Worm (Caenorhabditis elegans): ENCODE data around the gene fbxc-52.

Gene fbxc-52

ce11 chrII:3680366-3680765, 36.7 kb upstream of the fbxc-52 start (continued):
- no peak for TF ChIP-seq F23B12.7 (tag; optimal IDR thresholded peaks at IDR 0.05; ENCODE audit: insufficient read depth)
- no peak for TF ChIP-seq pbrm-1 (GFP tag; IDR thresholded peaks at IDR 0.05)
- TF ChIP-seq ama-1 (optimal IDR thresholded peaks at IDR 0.05): no peak
- no peak for TF ChIP-seq ama-1 (GFP tag; optimal IDR thresholded peaks at IDR 0.05)
- TF ChIP-seq F52B5.7 (tag; optimal IDR thresholded peaks at IDR 0.05): no peak
- no peak for TF ChIP-seq rcor-1 (GFP tag; IDR thresholded peaks at IDR 0.05)
- no peak for TF ChIP-seq F57C9.4 (tag; optimal IDR thresholded peaks at IDR 0.05)
- no peak for TF ChIP-seq unc-130 (GFP tag; optimal IDR thresholded peaks at IDR 0.05)
- TF ChIP-seq nhr-80 (tag; optimal IDR thresholded peaks at IDR 0.05): no peak
- TF ChIP-seq snpc-3.4 (tag; optimal IDR thresholded peaks at IDR 0.05): no peak
- TF ChIP-seq ceh-100 (GFP tag; IDR thresholded peaks at IDR 0.05): no peak
- no peak for TF ChIP-seq lin-54 (GFP tag; optimal IDR thresholded peaks at IDR 0.05)
- TF ChIP-seq efl-1 (GFP tag; optimal IDR thresholded peaks at IDR 0.05): peak; percentile 75
- TF ChIP-seq madf-8 (GFP tag; conservative IDR thresholded peaks at IDR 0.05): peak; percentile 70
- TF ChIP-seq hmg-20 (GFP tag; IDR thresholded peaks at IDR 0.05): no peak
- TF ChIP-seq ceh-40 (GFP tag; IDR thresholded peaks at IDR 0.05): no peak

ce11 chrII:3681365-3682083, 35.5 kb upstream of the fbxc-52 start, which contains the start of gene F19B10.10:
TSS of gene F19B10.10 (minus strand) at chrII:3681415.
- TF ChIP-seq sdz-38 (tag; optimal IDR thresholded peaks at IDR 0.05): no peak
- TF ChIP-seq nhr-27 (tag; optimal IDR thresholded peaks at IDR 0.05): no peak
- no peak for TF ChIP-seq rcor-1 (GFP tag; IDR thresholded peaks at IDR 0.05)
- no peak for TF ChIP-seq ztf-18 (tag; optimal IDR thresholded peaks at IDR 0.05)
- no peak for TF ChIP-seq F39B2.1 (GFP tag; IDR thresholded peaks at IDR 0.05)
- TF ChIP-seq hsf-1 (GFP tag; IDR thresholded peaks at IDR 0.05): no peak
- TF ChIP-seq nhr-90 (tag; optimal IDR thresholded peaks at IDR 0.05): no peak
- TF ChIP-seq zfh-2 (GFP tag; conservative IDR thresholded peaks at IDR 0.05): no peak
- no peak for TF ChIP-seq zim-3 (tag; optimal IDR thresholded peaks at IDR 0.05)
- no peak for TF ChIP-seq B0019.2 (GFP tag; conservative IDR thresholded peaks at IDR 0.05)
- no peak for TF ChIP-seq ceh-91 (GFP tag; IDR thresholded peaks at IDR 0.05)
- no peak for TF ChIP-seq akir-1 (GFP tag; optimal IDR thresholded peaks at IDR 0.05)
- TF ChIP-seq bed-1 (GFP tag; IDR thresholded peaks at IDR 0.05): no peak
- TF ChIP-seq lsl-1 (GFP tag; optimal IDR thresholded peaks at IDR 0.05): no peak

- peak in 1 of 3 experiments; percentile 92 for TF ChIP-seq lin-35 (GFP tag; optimal IDR thresholded peaks at IDR 0.05)
- peak; percentile 66; the same call in 1 of the 2 replicates for TF ChIP-seq mcd-1 (GFP tag; IDR thresholded peaks at IDR 0.05)
- TF ChIP-seq akir-1 (GFP tag; optimal IDR thresholded peaks at IDR 0.05): no peak
- no peak for TF ChIP-seq lsy-27 (tag; optimal IDR thresholded peaks at IDR 0.05; ENCODE audit: borderline replicate concordance, insufficient read depth)
- peak; percentile 71; the same call in 1 of the 2 replicates for TF ChIP-seq nfyb-1 (GFP tag; IDR thresholded peaks at IDR 0.05)
- peak; percentile 61 for TF ChIP-seq nhr-80 (tag; optimal IDR thresholded peaks at IDR 0.05)
- TF ChIP-seq attf-5 (GFP tag; optimal IDR thresholded peaks at IDR 0.05): peak; percentile 66
- TF ChIP-seq athp-1 (tag; optimal IDR thresholded peaks at IDR 0.05): no peak
- TF ChIP-seq dpl-1 (GFP tag; optimal IDR thresholded peaks at IDR 0.05): peak; percentile 60
- TF ChIP-seq egrh-3 (GFP tag; IDR thresholded peaks at IDR 0.05): no peak
- peak; percentile 33 for TF ChIP-seq efl-1 (GFP tag; optimal IDR thresholded peaks at IDR 0.05)
- no peak for TF ChIP-seq ceh-27 (GFP tag; optimal IDR thresholded peaks at IDR 0.05)
- no peak for TF ChIP-seq let-526 (GFP tag; IDR thresholded peaks at IDR 0.05)
- TF ChIP-seq atf-7 (tag; optimal IDR thresholded peaks at IDR 0.05): no peak
- peak; percentile 37 for TF ChIP-seq tbp1 (GFP tag; optimal IDR thresholded peaks at IDR 0.05)
- TF ChIP-seq tbx-9 (tag; optimal IDR thresholded peaks at IDR 0.05; ENCODE audit: borderline replicate concordance): no peak
- TF ChIP-seq F23B12.7 (tag; optimal IDR thresholded peaks at IDR 0.05; ENCODE audit: insufficient read depth): peak; percentile 18
- 0 out of 2 replicates have a peak, but pooled peaks have one; percentile 31 for TF ChIP-seq Y53G8AR.9 (GFP tag; conservative IDR thresholded peaks at IDR 0.05)
- TF ChIP-seq lin-54 (GFP tag; optimal IDR thresholded peaks at IDR 0.05): peak; percentile 80
- TF ChIP-seq die-1 (tag; optimal IDR thresholded peaks at IDR 0.05): no peak
- no peak for TF ChIP-seq snpc-4 (GFP tag; optimal IDR thresholded peaks at IDR 0.05)
- TF ChIP-seq snpc-4 (tag; optimal IDR thresholded peaks at IDR 0.05): peak in 1 of 4 experiments; percentile 62
Observed at ce11 chrII:3682770-3683234, 34.3 kb upstream of the fbxc-52 start, which contains the start of gene F19B10.1. TSS of gene F19B10.1 (plus strand) at chrII:3683184.

All from whole organism, young adult.